Worm (Caenorhabditis elegans) whole organism, midembryonic: Measurements from ENCODE around the gene F46B3.9.

ENCODE experiments used
- flt-1 ChIP-seq: fragments of 200-800 bp; sonication (Bioruptor generic); IDR thresholded peaks from 2 replicates; pipeline ENCODE4 v1.3.6; 2022; ENCODE audit warnings: missing genetic modification characterization, missing compliant biosample characterization
- ztf-23 ChIP-seq: fragments of 200-800 bp; sonication (Bioruptor generic); IDR thresholded peaks from 2 replicates; pipeline ENCODE4 v1.3.6; 2022; ENCODE audit warnings: missing genetic modification reagents, missing genetic modification characterization, missing compliant biosample characterization

ce11 chrV:20654350-20654749 lies 28.4 kb upstream of the F46B3.9 start, which contains the start of gene mnr-1:
- TF ChIP-seq ztf-23 (GFP tag; lab: Robert Waterston, UW) (no peak), flt-1 (GFP tag; lab: Robert Waterston, UW) (no peak)
